Fruit fly (Drosophila melanogaster): ENCODE results near the gene CG33985.

The CG33985 gene

DNA sequence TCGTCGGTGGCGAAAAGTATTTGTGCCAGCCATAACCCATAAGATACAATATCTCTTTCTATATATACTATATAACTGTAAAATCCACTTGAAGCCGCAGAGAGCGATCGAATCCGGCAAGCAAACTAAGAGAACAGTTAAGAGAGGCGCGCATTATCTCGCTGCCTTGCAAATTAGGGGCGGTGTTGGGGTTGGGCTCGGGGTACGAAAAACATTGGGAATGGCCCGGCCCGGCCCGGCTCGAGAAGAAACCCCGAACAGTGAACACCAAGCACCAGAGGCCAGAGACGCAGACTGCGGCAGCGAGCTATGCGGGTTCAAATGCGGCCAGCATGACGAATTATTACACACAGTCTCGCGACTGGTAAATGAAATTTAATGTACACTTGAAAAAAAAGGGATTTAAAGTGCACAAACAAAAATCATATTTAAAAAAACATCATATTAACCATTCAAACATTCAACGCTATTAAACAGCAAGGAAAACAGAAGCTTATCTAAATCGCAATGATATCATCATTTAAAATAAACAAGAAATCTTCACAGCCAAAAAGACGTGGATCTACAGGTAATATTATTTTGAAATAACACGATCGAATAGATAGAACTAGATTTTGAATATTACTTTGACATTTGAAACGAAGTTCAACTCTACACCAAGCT lies 5.9 kb upstream of the CG33985 start (continued):
- peak; percentile 15 for TF ChIP-seq mirr (GFP tag; optimal IDR thresholded peaks at IDR 0.05)
- TF ChIP-seq CG18262 (tag; optimal IDR thresholded peaks at IDR 0.05) = peak; percentile 79
- peak; percentile 61 for TF ChIP-seq CG2712 (tag; optimal IDR thresholded peaks at IDR 0.05)
- TF ChIP-seq phol (tag; optimal IDR thresholded peaks at IDR 0.05) = peak; percentile 74
- no peak for TF ChIP-seq ftz-f1 (GFP tag; optimal IDR thresholded peaks at IDR 0.05)
- TF ChIP-seq ERR (GFP tag; optimal IDR thresholded peaks at IDR 0.05) = no peak
- no peak for TF ChIP-seq CG1647 (GFP tag; optimal IDR thresholded peaks at IDR 0.05)
- no peak for TF ChIP-seq sqz (GFP tag; optimal IDR thresholded peaks at IDR 0.05)
- TF ChIP-seq Sox102F (GFP tag; optimal IDR thresholded peaks at IDR 0.05) = peak; percentile 26
- peak; percentile 38 for TF ChIP-seq CG7839 (tag; optimal IDR thresholded peaks at IDR 0.05)
- TF ChIP-seq nerfin-2 (GFP tag; IDR thresholded peaks at IDR 0.05; ENCODE audit: partially characterized antibody) = no peak
- TF ChIP-seq Myb (GFP tag; optimal IDR thresholded peaks at IDR 0.05) = peak; percentile 14
- TF ChIP-seq Hsf (GFP tag; optimal IDR thresholded peaks at IDR 0.05) = peak; percentile 2
- TF ChIP-seq CG10147 (GFP tag; optimal IDR thresholded peaks at IDR 0.05) = peak; percentile 32
- peak; percentile 20 for TF ChIP-seq CG9817 (tag; optimal IDR thresholded peaks at IDR 0.05)
- TF ChIP-seq CG10321 (GFP tag; IDR thresholded peaks at IDR 0.05) = no peak
- TF ChIP-seq bcd (GFP tag; optimal IDR thresholded peaks at IDR 0.05) = peak; percentile 6
- peak; percentile 14 for TF ChIP-seq CG17829 (tag; optimal IDR thresholded peaks at IDR 0.05)
- peak; percentile 34 for TF ChIP-seq nom (GFP tag; optimal IDR thresholded peaks at IDR 0.05)
- peak; percentile 11 for TF ChIP-seq CG3281 (GFP tag; optimal IDR thresholded peaks at IDR 0.05)
- TF ChIP-seq ATbp (GFP tag; optimal IDR thresholded peaks at IDR 0.05) = no peak
- peak; percentile 63 for TF ChIP-seq tgo (GFP tag; IDR thresholded peaks at IDR 0.05)
- TF ChIP-seq dati (GFP tag; IDR thresholded peaks at IDR 0.05) = no peak
- TF ChIP-seq CG10462 (GFP tag; optimal IDR thresholded peaks at IDR 0.05) = no peak
- no peak for TF ChIP-seq hbn (GFP tag; IDR thresholded peaks at IDR 0.05; ENCODE audit: partially characterized antibody)
- TF ChIP-seq Bdp1 (GFP tag; optimal IDR thresholded peaks at IDR 0.05) = no peak
- no peak for TF ChIP-seq CG34224 (GFP tag; IDR thresholded peaks at IDR 0.05; ENCODE audit: partially characterized antibody)
- TF ChIP-seq CG8089 (GFP tag; optimal IDR thresholded peaks at IDR 0.05) = no peak
- TF ChIP-seq Dfd (GFP tag; optimal IDR thresholded peaks at IDR 0.05) = no peak
- no peak for TF ChIP-seq Jarid2 (GFP tag; optimal IDR thresholded peaks at IDR 0.05)
- peak; percentile 63 for TF ChIP-seq CG14441 (GFP tag; IDR thresholded peaks at IDR 0.05)
- peak; percentile 25; the same call in 1 of the 2 replicates for TF ChIP-seq CG13287 (GFP tag; IDR thresholded peaks at IDR 0.05; ENCODE audit: partially characterized antibody)
- TF ChIP-seq zfh1 (GFP tag; IDR thresholded peaks at IDR 0.05) = peak; percentile 45; the same call in 1 of the 3 replicates
- peak; percentile 5 for TF ChIP-seq CG1792 (GFP tag; optimal IDR thresholded peaks at IDR 0.05)
- TF ChIP-seq luna (GFP tag; optimal IDR thresholded peaks at IDR 0.05) = no peak
- TF ChIP-seq CG30403 (GFP tag; optimal IDR thresholded peaks at IDR 0.05) = peak; percentile 32
- TF ChIP-seq unc-4 (GFP tag; IDR thresholded peaks at IDR 0.05; ENCODE audit: partially characterized antibody) = no peak
- peak; percentile 68 for TF ChIP-seq ranshi (GFP tag; IDR thresholded peaks at IDR 0.05)
- TF ChIP-seq lilli (GFP tag; optimal IDR thresholded peaks at IDR 0.05) = no peak
- TF ChIP-seq sima (GFP tag; optimal IDR thresholded peaks at IDR 0.05) = no peak
- TF ChIP-seq Aef1 (GFP tag; IDR thresholded peaks at IDR 0.05) = 0 out of 3 replicates have a peak, but pooled peaks have one; percentile 29
- no peak for TF ChIP-seq fd64A (GFP tag; optimal IDR thresholded peaks at IDR 0.05)
- TF ChIP-seq Dad (GFP tag; optimal IDR thresholded peaks at IDR 0.05) = no peak
- TF ChIP-seq CG31441 (GFP tag; IDR thresholded peaks at IDR 0.05) = peak; percentile 68
- TF ChIP-seq CG16779 (GFP tag; IDR thresholded peaks at IDR 0.05) = no peak
- no peak for TF ChIP-seq YL-1 (GFP tag; optimal IDR thresholded peaks at IDR 0.05)
- TF ChIP-seq pros (GFP tag; optimal IDR thresholded peaks at IDR 0.05) = peak; percentile 61
- TF ChIP-seq Lpt (GFP tag; optimal IDR thresholded peaks at IDR 0.05) = no peak
- peak; percentile 16; the same call in 1 of the 2 replicates for TF ChIP-seq MBD-R2 (GFP tag; IDR thresholded peaks at IDR 0.05)
- no peak for TF ChIP-seq HHEX (GFP tag; optimal IDR thresholded peaks at IDR 0.05)

Measured in whole organism, embryonic.